Fruit fly (Drosophila melanogaster): ENCODE measurements around the gene Mct1.
A peak's percentile ranks its signal among the peaks of the same experiment; 100 is the strongest.

Mct1 gene

DNA sequence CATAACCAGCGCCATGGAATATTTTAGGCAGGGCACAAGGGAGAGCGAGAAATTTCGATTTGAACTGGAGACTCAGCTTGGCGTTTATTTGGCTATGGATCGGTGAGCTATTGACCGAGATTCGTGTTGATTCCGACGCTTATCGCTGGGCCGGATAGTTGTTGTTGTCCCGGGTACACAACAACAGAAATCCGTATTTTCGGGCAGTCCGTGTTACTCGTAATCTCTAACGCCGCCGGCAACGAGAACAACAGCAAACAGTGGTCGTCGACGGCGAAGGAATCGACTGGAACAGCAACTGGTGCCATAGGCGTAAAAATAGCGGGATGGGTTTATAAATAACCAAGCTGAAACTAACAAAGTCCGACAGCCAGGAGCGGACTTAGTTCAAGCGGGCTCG lies 2.9 kb downstream of the Mct1 start:
- TF ChIP-seq CG8159 (tag; optimal IDR thresholded peaks at IDR 0.05) (no peak), Pif1B (GFP tag; optimal IDR thresholded peaks at IDR 0.05) (no peak), CG32121 (GFP tag; IDR thresholded peaks at IDR 0.05) (no peak), rn (GFP tag; IDR thresholded peaks at IDR 0.05) (no peak), EcR (GFP tag; optimal IDR thresholded peaks at IDR 0.05) (no peak), Snoo (tag; optimal IDR thresholded peaks at IDR 0.05) (no peak), Ets98B (GFP tag; IDR thresholded peaks at IDR 0.05) (no peak), CG8301 (tag; optimal IDR thresholded peaks at IDR 0.05) (no peak), fd96Ca (GFP tag; IDR thresholded peaks at IDR 0.05) (no peak), Pif1A (GFP tag; optimal IDR thresholded peaks at IDR 0.05) (no peak), D1 (tag; optimal IDR thresholded peaks at IDR 0.05) (no peak), CG12605 (GFP tag; IDR thresholded peaks at IDR 0.05) (no peak), CG14655 (GFP tag; optimal IDR thresholded peaks at IDR 0.05) (no peak), CG13204 (GFP tag; optimal IDR thresholded peaks at IDR 0.05) (no peak), CG17806 (tag; optimal IDR thresholded peaks at IDR 0.05) (no peak), CG34367 (tag; optimal IDR thresholded peaks at IDR 0.05) (no peak)

DNA sequence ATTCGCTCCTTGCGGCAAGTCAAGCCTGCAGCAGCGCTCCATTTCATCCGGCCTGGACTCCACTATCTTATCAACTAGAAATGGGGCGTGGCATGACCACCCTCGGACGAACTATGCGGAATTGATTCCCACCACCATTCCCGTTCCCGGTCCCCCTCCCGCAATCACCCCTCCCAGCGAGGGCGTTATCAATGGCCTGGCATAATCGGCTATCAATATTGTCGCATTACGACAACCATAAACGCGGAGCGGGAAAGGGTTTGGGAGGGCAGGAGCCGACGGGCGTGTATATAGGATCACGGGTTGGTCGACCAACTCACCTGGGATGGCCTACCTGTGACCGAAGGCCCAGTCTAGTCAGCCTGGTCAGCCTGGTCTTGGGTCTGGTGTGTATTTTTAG lies 4.2 kb downstream of the Mct1 start:
- TF ChIP-seq rn (GFP tag; IDR thresholded peaks at IDR 0.05) (no peak), CG10348 (GFP tag; IDR thresholded peaks at IDR 0.05) (no peak), CG9948 (tag; optimal IDR thresholded peaks at IDR 0.05) (no peak), CG13204 (GFP tag; optimal IDR thresholded peaks at IDR 0.05) (no peak), fd96Ca (GFP tag; IDR thresholded peaks at IDR 0.05) (no peak), Pif1B (GFP tag; optimal IDR thresholded peaks at IDR 0.05) (no peak), CG12605 (GFP tag; IDR thresholded peaks at IDR 0.05) (no peak)

dm6 chrX:2193809-2194207 lies 4.8 kb downstream of the Mct1 start, which contains the start of gene CG14053:
Gene CG14053, minus strand, starts transcription at chrX:2193909.
- TF ChIP-seq D1 (tag; optimal IDR thresholded peaks at IDR 0.05) = no peak
- TF ChIP-seq CG17806 (tag; optimal IDR thresholded peaks at IDR 0.05) = no peak
- TF ChIP-seq EcR (GFP tag; optimal IDR thresholded peaks at IDR 0.05) = no peak
- no peak for TF ChIP-seq CG12605 (GFP tag; IDR thresholded peaks at IDR 0.05)
- TF ChIP-seq rn (GFP tag; IDR thresholded peaks at IDR 0.05) = no peak

DNA sequence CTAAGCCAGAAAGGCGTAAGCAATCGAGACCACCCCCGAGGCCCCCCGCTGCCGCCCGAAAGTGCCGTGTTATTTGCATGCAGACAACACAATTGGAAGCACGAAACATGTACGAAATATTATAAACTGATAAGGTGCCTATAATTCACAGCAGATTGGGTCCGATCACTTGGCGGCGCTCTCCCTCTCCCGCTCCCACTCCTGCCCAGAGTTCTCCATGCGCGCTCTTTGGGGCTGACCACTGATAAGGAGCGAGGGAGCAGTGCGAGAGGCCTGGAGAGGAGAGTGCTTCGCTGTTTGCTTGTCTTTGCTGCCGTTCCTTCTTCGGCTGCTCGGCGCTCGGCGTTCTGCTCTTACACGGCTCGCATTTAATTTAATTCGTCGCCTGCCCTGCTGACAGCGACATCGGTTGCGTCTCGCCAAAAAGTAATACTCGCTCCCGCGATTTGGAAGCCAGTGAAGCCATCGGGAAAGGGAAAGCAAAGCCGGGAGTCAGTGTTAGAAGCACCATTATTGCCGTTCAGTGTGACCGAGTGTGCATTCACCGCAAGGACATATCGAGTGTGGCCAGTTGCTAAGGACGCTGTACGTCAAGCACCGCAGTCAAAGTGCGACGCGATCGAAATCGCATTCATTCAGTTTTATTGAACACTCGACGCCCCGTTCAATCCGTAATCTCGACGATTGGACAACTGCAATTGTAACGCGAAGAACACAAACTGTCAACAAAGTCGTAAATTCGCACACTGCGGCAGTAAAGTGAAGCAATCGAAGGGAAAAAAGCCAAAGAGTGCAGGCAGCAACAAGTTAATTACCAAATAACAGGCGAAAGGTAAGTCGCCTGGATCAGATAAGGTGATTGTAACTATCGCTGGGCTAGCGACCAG lies 5.5 kb downstream of the Mct1 start:
- TF ChIP-seq gl (tag; optimal IDR thresholded peaks at IDR 0.05) (no peak), D1 (tag; optimal IDR thresholded peaks at IDR 0.05) (no peak), CG8159 (tag; optimal IDR thresholded peaks at IDR 0.05) (no peak), CG32121 (GFP tag; IDR thresholded peaks at IDR 0.05) (no peak), rn (GFP tag; IDR thresholded peaks at IDR 0.05) (no peak), fd96Ca (GFP tag; IDR thresholded peaks at IDR 0.05) (no peak), CG12605 (GFP tag; IDR thresholded peaks at IDR 0.05) (no peak), CG15710 (tag; optimal IDR thresholded peaks at IDR 0.05) (no peak), CG4496 (GFP tag; IDR thresholded peaks at IDR 0.05) (peak; percentile 85)

DNA sequence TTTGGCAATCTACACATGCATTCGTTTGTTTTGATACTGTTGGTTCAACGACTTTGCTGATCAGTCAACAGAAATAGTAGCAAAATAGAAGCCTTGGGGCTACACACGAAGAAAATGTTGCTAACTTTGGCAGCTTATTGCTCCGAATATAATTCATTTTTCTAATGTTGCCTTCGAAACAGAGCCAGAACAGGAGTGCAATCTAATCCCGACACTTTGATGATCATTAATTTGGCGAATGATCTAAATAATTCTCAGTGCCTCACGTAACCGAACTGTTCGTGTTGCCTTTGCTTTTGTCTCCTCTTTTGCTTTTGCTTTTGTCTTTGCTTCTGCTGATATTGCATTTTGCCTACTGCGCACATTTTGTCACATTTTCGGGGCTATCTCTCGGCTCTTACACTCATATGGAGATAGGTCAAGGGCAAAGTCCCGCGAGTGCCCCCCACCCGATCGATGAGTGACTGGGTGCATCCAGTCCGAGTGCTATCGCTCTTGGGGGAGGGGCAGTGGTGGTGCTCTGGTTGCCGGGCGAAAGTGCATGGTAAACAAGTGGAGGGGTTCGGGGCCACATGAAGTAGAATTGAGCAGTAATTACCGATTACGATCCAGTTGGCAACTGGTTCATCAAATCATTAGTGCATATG lies 7.2 kb downstream of the Mct1 start:
- TF ChIP-seq CG10348 (GFP tag; IDR thresholded peaks at IDR 0.05) (no peak), Ets98B (GFP tag; IDR thresholded peaks at IDR 0.05) (peak; percentile 68), rn (GFP tag; IDR thresholded peaks at IDR 0.05) (no peak), Snoo (tag; optimal IDR thresholded peaks at IDR 0.05) (no peak), CG8159 (tag; optimal IDR thresholded peaks at IDR 0.05) (peak; percentile 28), CG34367 (tag; optimal IDR thresholded peaks at IDR 0.05) (no peak), CG32121 (GFP tag; IDR thresholded peaks at IDR 0.05) (peak; percentile 51), gl (tag; optimal IDR thresholded peaks at IDR 0.05) (peak; percentile 17), CG14655 (GFP tag; optimal IDR thresholded peaks at IDR 0.05) (peak; percentile 38), Pif1A (GFP tag; optimal IDR thresholded peaks at IDR 0.05) (peak; percentile 33), CG8301 (tag; optimal IDR thresholded peaks at IDR 0.05) (peak; percentile 30), Pif1B (GFP tag; optimal IDR thresholded peaks at IDR 0.05) (no peak), CG12605 (GFP tag; IDR thresholded peaks at IDR 0.05) (no peak; the same call in 1 of the 2 replicates), CG13204 (GFP tag; optimal IDR thresholded peaks at IDR 0.05) (no peak), D1 (tag; optimal IDR thresholded peaks at IDR 0.05) (no peak), fd96Ca (GFP tag; IDR thresholded peaks at IDR 0.05) (peak; percentile 74; the same call in 2 of the 3 replicates), CG9948 (tag; optimal IDR thresholded peaks at IDR 0.05) (peak; percentile 5), CG17806 (tag; optimal IDR thresholded peaks at IDR 0.05) (peak; percentile 35), CG15710 (tag; optimal IDR thresholded peaks at IDR 0.05) (peak; percentile 24), EcR (GFP tag; optimal IDR thresholded peaks at IDR 0.05) (peak; percentile 50), CG4496 (GFP tag; IDR thresholded peaks at IDR 0.05) (peak; percentile 81)
